Worm (Caenorhabditis elegans) whole organism, L3 larva: ENCODE results near the gene Y116A8C.465.
"Not testable (repeated sequence)": the region's sequence is repeated elsewhere in the genome, so short reads cannot be mapped to it uniquely, and the experiment has no call there.

ENCODE experiments used
- R02D3.7 ChIP-seq: fragments of 150-350 bp; optimal IDR thresholded peaks from 2 replicates; lab custom pipeline; 2014; ENCODE audit warnings: missing biosample characterization, missing genetic modification characterization
- ZK546.5 ChIP-seq: sonication (generic microtip); optimal IDR thresholded peaks from 2 replicates; lab custom pipeline; 2017; ENCODE audit warnings: missing biosample characterization, missing genetic modification characterization
- ama-1 ChIP-seq: fragments of 150-350 bp; optimal IDR thresholded peaks from 2 replicates; lab custom pipeline; 2018
- ceh-28 ChIP-seq: fragments of 150-350 bp; optimal IDR thresholded peaks from 2 replicates; lab custom pipeline; 2014; ENCODE audit warnings: missing biosample characterization, missing genetic modification reagents, missing genetic modification characterization
- ceh-82 ChIP-seq: fragments of 150-350 bp; optimal IDR thresholded peaks from 2 replicates; lab custom pipeline; 2014; ENCODE audit warnings: missing biosample characterization, missing genetic modification characterization
- ceh-9 ChIP-seq: sonication (generic microtip); optimal IDR thresholded peaks from 2 replicates; lab custom pipeline; 2018; ENCODE audit warnings: missing biosample characterization, missing genetic modification characterization
- daf-12 ChIP-seq: fragments of 150-350 bp; optimal IDR thresholded peaks from 2 replicates; lab custom pipeline; 2014; ENCODE audit warnings: missing biosample characterization, missing genetic modification reagents, missing genetic modification characterization
- egl-27 ChIP-seq: sonication (generic microtip); optimal IDR thresholded peaks from 4 replicates; lab custom pipeline; 2017; ENCODE audit warnings: missing biosample characterization, missing genetic modification reagents, missing genetic modification characterization
- egl-5 ChIP-seq: fragments of 150-350 bp; optimal IDR thresholded peaks from 2 replicates; lab custom pipeline; 2017; ENCODE audit warnings: missing biosample characterization, missing genetic modification reagents, missing genetic modification characterization, inconsistent platforms
- elt-1 ChIP-seq: fragments of 150-350 bp; optimal IDR thresholded peaks from 2 replicates; lab custom pipeline; 2014; ENCODE audit warnings: missing biosample characterization, missing genetic modification characterization
- elt-2 ChIP-seq: sonication (generic microtip); optimal IDR thresholded peaks from 2 replicates; lab custom pipeline; 2016; ENCODE audit warnings: missing genetic modification reagents, mild to moderate bottlenecking, missing genetic modification characterization, missing compliant biosample characterization
- elt-3 ChIP-seq, 3 experiments: fragments of 150-350 bp in 1 of 3; sonication (generic microtip) in 2 of 3; optimal IDR thresholded peaks; 2 replicates in 2 of 3; 4 replicates in 1 of 3; lab custom pipeline; 2014 to 2017; ENCODE audit warnings: missing biosample characterization in 3 of 3, missing genetic modification characterization in 3 of 3
- fkh-2 ChIP-seq: fragments of 150-350 bp; optimal IDR thresholded peaks from 2 replicates; lab custom pipeline; 2014; ENCODE audit warnings: missing biosample characterization, missing genetic modification reagents, missing genetic modification characterization
- fos-1 ChIP-seq: fragments of 150-350 bp; optimal IDR thresholded peaks from 2 replicates; lab custom pipeline; 2014; ENCODE audit warnings: missing biosample characterization, missing genetic modification characterization
- hmg-11 ChIP-seq: sonication (generic microtip); optimal IDR thresholded peaks from 2 replicates; lab custom pipeline; 2016; ENCODE audit warnings: missing genetic modification characterization, missing compliant biosample characterization
- jun-1 ChIP-seq: fragments of 150-350 bp; optimal IDR thresholded peaks from 2 replicates; lab custom pipeline; 2014; ENCODE audit warnings: missing biosample characterization, missing genetic modification reagents, missing genetic modification characterization
- lin-15B ChIP-seq: fragments of 150-350 bp; optimal IDR thresholded peaks from 2 replicates; lab custom pipeline; 2014; ENCODE audit warnings: missing biosample characterization, missing genetic modification characterization
- lsy-12 ChIP-seq: sonication (generic microtip); optimal IDR thresholded peaks from 2 replicates; lab custom pipeline; 2016; ENCODE audit warnings: mild to moderate bottlenecking, missing genetic modification characterization, missing compliant biosample characterization
- mdl-1 ChIP-seq: fragments of 150-350 bp; optimal IDR thresholded peaks from 2 replicates; lab custom pipeline; 2014; ENCODE audit warnings: missing biosample characterization, missing genetic modification characterization
- mml-1 ChIP-seq: fragments of 150-350 bp; sonication (generic microtip); optimal IDR thresholded peaks from 3 replicates; lab custom pipeline; 2014; ENCODE audit warnings: missing biosample characterization, missing genetic modification characterization
- nfya-1 ChIP-seq: sonication (generic microtip); optimal IDR thresholded peaks from 2 replicates; lab custom pipeline; 2017; ENCODE audit warnings: missing genetic modification characterization, mild to moderate bottlenecking, missing compliant biosample characterization, antibody characterized with exemption, moderate library complexity; ENCODE audit not compliant: insufficient read depth
- nhr-11 ChIP-seq: fragments of 150-350 bp; optimal IDR thresholded peaks from 2 replicates; lab custom pipeline; 2014; ENCODE audit warnings: missing biosample characterization, missing genetic modification characterization
- nhr-12 ChIP-seq: fragments of 150-350 bp; optimal IDR thresholded peaks from 2 replicates; lab custom pipeline; 2014; ENCODE audit warnings: missing biosample characterization, missing genetic modification characterization
- nhr-237 ChIP-seq: fragments of 150-350 bp; optimal IDR thresholded peaks from 2 replicates; lab custom pipeline; 2014; ENCODE audit warnings: missing biosample characterization, missing genetic modification characterization
- nhr-28 ChIP-seq: fragments of 150-350 bp; optimal IDR thresholded peaks from 2 replicates; lab custom pipeline; 2014; ENCODE audit warnings: missing biosample characterization, missing genetic modification characterization
- nhr-43 ChIP-seq: sonication (generic microtip); optimal IDR thresholded peaks from 2 replicates; lab custom pipeline; 2016; ENCODE audit warnings: mild to moderate bottlenecking, missing genetic modification characterization, missing compliant biosample characterization; ENCODE audit not compliant: poor library complexity, severe bottlenecking
- pha-4 ChIP-seq: fragments of 150-350 bp; optimal IDR thresholded peaks from 2 replicates; lab custom pipeline; 2014; ENCODE audit warnings: missing biosample characterization, missing genetic modification reagents, missing genetic modification characterization
- sea-2 ChIP-seq: fragments of 150-350 bp; sonication (generic microtip); optimal IDR thresholded peaks from 4 replicates; lab custom pipeline; 2014; ENCODE audit warnings: missing biosample characterization, missing genetic modification reagents, missing genetic modification characterization
- skn-1 ChIP-seq: fragments of 150-350 bp; optimal IDR thresholded peaks from 2 replicates; lab custom pipeline; 2014; ENCODE audit warnings: missing biosample characterization, missing genetic modification characterization
- snpc-4 ChIP-seq: fragments of 150-350 bp; optimal IDR thresholded peaks from 2 replicates; lab custom pipeline; 2014; ENCODE audit warnings: missing biosample characterization, missing genetic modification characterization
- unc-39 ChIP-seq: sonication (generic microtip); optimal IDR thresholded peaks from 4 replicates; lab custom pipeline; 2017; ENCODE audit warnings: missing biosample characterization, missing genetic modification characterization
- unc-62 ChIP-seq: fragments of 150-350 bp; sonication (generic microtip); optimal IDR thresholded peaks from 4 replicates; lab custom pipeline; 2014; ENCODE audit warnings: missing biosample characterization, missing genetic modification reagents, missing genetic modification characterization
- zag-1 ChIP-seq: fragments of 150-350 bp; optimal IDR thresholded peaks from 2 replicates; lab custom pipeline; 2014; ENCODE audit warnings: missing biosample characterization, missing genetic modification characterization
- ztf-11 ChIP-seq: fragments of 150-350 bp; optimal IDR thresholded peaks from 2 replicates; lab custom pipeline; 2014; ENCODE audit warnings: missing biosample characterization, missing genetic modification characterization
- ztf-4 ChIP-seq: fragments of 150-350 bp; optimal IDR thresholded peaks from 2 replicates; lab custom pipeline; 2014; ENCODE audit warnings: missing biosample characterization, missing genetic modification characterization

Gene Y116A8C.465

DNA sequence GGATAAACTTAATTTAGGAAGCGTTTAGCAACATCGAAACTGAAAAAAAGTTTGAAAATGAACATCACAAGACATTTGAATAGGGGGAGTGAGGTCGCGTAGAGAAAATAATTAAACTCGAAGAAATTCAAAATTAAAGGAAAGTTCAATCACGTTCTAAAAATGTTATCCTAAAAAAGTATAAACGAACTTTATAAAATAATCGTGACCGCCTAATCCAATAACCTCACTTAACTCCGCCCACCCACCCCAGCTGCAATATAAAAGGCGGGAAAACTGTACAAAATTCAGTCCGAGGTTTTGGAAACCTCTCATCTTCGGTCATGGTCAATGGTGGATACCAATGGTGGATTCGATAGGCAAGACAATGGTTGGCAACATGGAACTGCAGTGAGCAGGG lies at the start of gene Y116A8C.465:
TSS of gene Y116A8C.465 (plus strand) at position 301 of the 400 bp plus-strand sequence.
- TF ChIP-seq unc-39 (tag; lab: Kevin White, UChicago); ztf-4 (tag; lab: Kevin White, UChicago); sea-2 (GFP tag; lab: Kevin White, UChicago): not testable (repeated sequence)
- TF ChIP-seq, all 47 proteins: peak for 0; not testable (repeated sequence) for 47

DNA sequence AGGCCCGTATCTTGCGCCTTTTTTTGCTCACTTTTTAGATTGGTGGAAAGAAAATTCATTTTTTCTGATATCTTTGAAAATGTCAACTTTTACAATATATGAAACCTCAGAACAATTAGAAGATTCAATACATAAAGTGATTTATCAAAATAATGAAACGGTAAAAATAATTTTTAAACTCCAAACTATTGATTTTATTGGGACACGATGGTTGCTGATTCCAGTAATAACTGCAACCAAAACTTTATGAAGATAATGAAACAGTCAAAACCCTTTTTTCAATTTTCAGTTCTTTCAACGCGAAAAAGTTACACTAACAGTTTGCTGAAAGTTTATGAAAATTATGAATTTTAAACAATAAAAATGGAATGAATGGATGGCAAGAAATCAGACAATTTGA lies 44.0 kb upstream of the Y116A8C.465 start:
- TF ChIP-seq pha-4 (no peak), nhr-237 (tag; lab: Kevin White, UChicago) (no peak)

ce11 chrIV:17025017-17025416 lies 40.0 kb upstream of the Y116A8C.465 start, which contains the start of gene dct-13:
TSS of gene dct-13 (minus strand) at chrIV:17025117.
- TF ChIP-seq lin-15B (tag; lab: Kevin White, UChicago) (no peak), daf-12 (tag; lab: Kevin White, UChicago) (no peak), zag-1 (tag; lab: Kevin White, UChicago) (no peak), nhr-12 (tag; lab: Kevin White, UChicago) (no peak), nhr-237 (tag; lab: Kevin White, UChicago) (no peak), egl-27 (tag; lab: Kevin White, UChicago) (no peak), hmg-11 (no peak), lsy-12 (tag; lab: Kevin White, UChicago) (no peak), elt-2 (no peak), egl-5 (tag; lab: Kevin White, UChicago) (no peak), unc-39 (tag; lab: Kevin White, UChicago) (no peak), nhr-43 (no peak), mdl-1 (no peak), jun-1 (tag; lab: Kevin White, UChicago) (no peak), pha-4 (no peak), fkh-2 (tag; lab: Kevin White, UChicago) (no peak), ceh-82 (tag; lab: Kevin White, UChicago) (no peak), ZK546.5 (no peak), ztf-11 (no peak), elt-1 (tag; lab: Kevin White, UChicago) (no peak)

DNA sequence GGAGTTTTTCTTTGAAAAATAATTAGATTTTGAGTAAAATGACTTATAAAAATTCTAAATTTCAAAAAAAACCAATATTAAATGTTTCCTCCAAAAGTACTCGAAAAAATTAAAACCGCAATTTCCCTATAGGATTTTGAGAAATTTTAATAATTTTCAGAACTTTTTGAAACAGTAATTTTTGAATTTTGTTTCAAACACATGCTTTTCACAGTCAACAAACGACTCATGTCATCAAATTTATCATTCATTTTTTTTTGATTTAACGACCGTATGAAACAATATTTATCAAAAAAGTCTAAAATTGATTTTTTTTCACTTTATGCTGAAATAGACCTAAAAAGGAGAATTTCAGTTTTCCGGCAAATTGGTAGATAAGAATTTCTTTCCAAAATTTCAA lies 38.5 kb upstream of the Y116A8C.465 start:
- TF ChIP-seq fos-1 (tag; lab: Kevin White, UChicago) (no peak), nfya-1 (tag; lab: Kevin White, UChicago) (no peak)
- TF ChIP-seq, all 47 proteins: peak for 0

DNA sequence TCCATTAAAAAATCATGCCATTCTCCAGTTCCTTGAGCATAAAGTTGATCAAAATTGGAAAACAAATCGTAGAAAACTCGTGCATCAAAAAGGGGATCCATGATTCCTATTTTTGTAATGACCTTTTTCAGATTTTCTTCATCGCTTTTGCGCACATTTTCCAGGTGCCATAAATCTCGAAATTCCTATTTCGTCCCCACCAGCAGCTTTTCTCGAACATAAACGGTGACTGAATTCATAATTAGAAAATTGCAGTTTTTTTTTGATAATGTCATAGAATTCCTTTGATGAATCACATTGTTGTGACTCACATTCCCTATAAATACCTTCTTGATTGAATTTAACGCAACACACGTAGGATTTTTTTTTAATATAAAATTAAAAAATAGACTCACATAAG lies 34.5 kb upstream of the Y116A8C.465 start, which contains the start of gene nhr-229:
TSS of gene nhr-229 (minus strand) at position 101 of the 400 bp plus-strand sequence.
- TF ChIP-seq nhr-28 (tag; lab: Kevin White, UChicago) (no peak), ama-1 (lab: Kevin White, UChicago) (no peak), mml-1 (no peak), fos-1 (tag; lab: Kevin White, UChicago) (no peak), ZK546.5 (no peak)

DNA sequence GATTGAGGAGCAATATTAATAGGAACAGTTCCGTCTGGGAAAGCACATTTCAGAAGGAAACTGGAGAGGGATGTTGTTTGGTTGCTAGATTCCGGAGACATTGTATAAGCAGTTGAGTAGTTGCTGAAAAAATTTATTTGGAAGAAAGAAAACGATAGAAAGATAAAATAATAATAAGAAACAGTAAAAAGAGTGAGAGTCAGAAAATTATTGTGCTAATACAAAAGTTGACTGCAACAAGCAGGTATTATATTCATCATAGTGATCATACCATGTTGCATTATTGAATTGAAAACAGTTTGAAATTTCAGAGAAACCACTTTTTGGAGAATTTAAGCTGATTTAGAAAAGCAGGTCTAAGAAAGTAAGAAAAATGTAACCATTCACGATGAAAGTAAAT lies 25.5 kb upstream of the Y116A8C.465 start, which contains the start of gene Y116A8C.19:
TSS of gene Y116A8C.19 (minus strand) at position 101 of the 400 bp plus-strand sequence.
- TF ChIP-seq ceh-82 (tag; lab: Kevin White, UChicago), result no peak
- no peak for TF ChIP-seq elt-3 (tag; optimal IDR thresholded peaks at IDR 0.05; lab: Kevin White, UChicago)
- no peak for TF ChIP-seq nhr-237 (tag; lab: Kevin White, UChicago)
- no peak for TF ChIP-seq ama-1 (lab: Kevin White, UChicago)
- TF ChIP-seq mml-1, result no peak
- TF ChIP-seq hmg-11, result no peak
- TF ChIP-seq nhr-11 (tag; lab: Kevin White, UChicago), result no peak
- TF ChIP-seq skn-1, result no peak
- TF ChIP-seq egl-5 (tag; lab: Kevin White, UChicago), result no peak
- TF ChIP-seq ceh-9 (tag; lab: Kevin White, UChicago), result no peak
- no peak for TF ChIP-seq R02D3.7 (tag; lab: Kevin White, UChicago)
- TF ChIP-seq snpc-4, result no peak
- TF ChIP-seq unc-62 (GFP tag; lab: Kevin White, UChicago), result no peak
- TF ChIP-seq ceh-28 (tag; lab: Kevin White, UChicago), result no peak
